In genomic region chrIII:1638345-1638744, ce11 we compare ENCODE assay signal across 2 worm cellular contexts.
TF ChIP-seq lines count a peak whose summit lies in the region.

No protein-coding gene starts in this region.

TF ChIP-seq in whole organism, L4 larva, 104 proteins besides CTCF, POLR2A, EP300 and RAD21:
- TF ChIP-seq hmg-1.1 (GFP tag; IDR thresholded peaks at IDR 0.05; lab: Robert Waterston, UW) (no peak), set-16 (GFP tag; IDR thresholded peaks at IDR 0.05; lab: Robert Waterston, UW) (peak; percentile 82)

TF ChIP-seq in whole organism, young adult, 124 proteins besides CTCF, POLR2A, EP300 and RAD21:
- TF ChIP-seq egrh-3 (GFP tag; IDR thresholded peaks at IDR 0.05; lab: Robert Waterston, UW) (peak; percentile 20; the same call in 1 of the 2 replicates), lin-26 (GFP tag; IDR thresholded peaks at IDR 0.05; lab: Robert Waterston, UW) (no peak), ztf-6 (GFP tag; IDR thresholded peaks at IDR 0.05; lab: Robert Waterston, UW) (no peak), nfyb-1 (GFP tag; IDR thresholded peaks at IDR 0.05; lab: Robert Waterston, UW) (no peak), nhr-179 (tag; optimal IDR thresholded peaks at IDR 0.05; lab: Kevin White, UChicago) (no peak), zfh-2 (GFP tag; conservative IDR thresholded peaks at IDR 0.05; lab: Robert Waterston, UW) (peak; percentile 65), ceh-91 (GFP tag; IDR thresholded peaks at IDR 0.05; lab: Robert Waterston, UW) (no peak), dox-1 (GFP tag; IDR thresholded peaks at IDR 0.05; lab: Robert Waterston, UW) (no peak)
